Worm (Caenorhabditis elegans): ENCODE measurements around the gene ecps-1.

- TF ChIP-seq pqm-1 (tag; optimal IDR thresholded peaks at IDR 0.05) (no peak), ztf-11 (tag; optimal IDR thresholded peaks at IDR 0.05) (no peak), ceh-16 (tag; optimal IDR thresholded peaks at IDR 0.05) (no peak), elt-3 (tag; optimal IDR thresholded peaks at IDR 0.05) (no peak), ama-1 (optimal IDR thresholded peaks at IDR 0.05) (no peak), snpc-4 (tag; optimal IDR thresholded peaks at IDR 0.05) (no peak), unc-62 (GFP tag; optimal IDR thresholded peaks at IDR 0.05) (no peak), nhr-28 (tag; optimal IDR thresholded peaks at IDR 0.05) (no peak)
Measured at ce11 chrIII:10470927-10471326, 10.6 kb upstream of the ecps-1 start, which contains the start of gene cul-1.

All from whole organism, L3 larva.